Worm (Caenorhabditis elegans): ENCODE data around the gene F18H3.4.
A peak's percentile ranks its signal among the peaks of the same experiment; 100 is the strongest.

Gene F18H3.4

ce11 chrX:13539701-13540100 lies 10.8 kb downstream of the F18H3.4 start (continued):
- TF ChIP-seq nhr-28 (tag; optimal IDR thresholded peaks at IDR 0.05) (no peak), ets-5 (GFP tag; IDR thresholded peaks at IDR 0.05) (no peak), tbx-2 (tag; optimal IDR thresholded peaks at IDR 0.05) (peak; percentile 79), isw-1 (GFP tag; IDR thresholded peaks at IDR 0.05) (no peak), skn-1 (tag; optimal IDR thresholded peaks at IDR 0.05) (peak; percentile 68), nhr-20 (tag; optimal IDR thresholded peaks at IDR 0.05) (peak; percentile 96), rnt-1 (tag; optimal IDR thresholded peaks at IDR 0.05) (peak; percentile 4), nhr-237 (tag; optimal IDR thresholded peaks at IDR 0.05) (no peak), nhr-19 (GFP tag; conservative IDR thresholded peaks at IDR 0.05) (peak; percentile 91), tlp-1 (tag; optimal IDR thresholded peaks at IDR 0.05) (no peak), lin-39 (tag; optimal IDR thresholded peaks at IDR 0.05) (no peak), pag-3 (tag; optimal IDR thresholded peaks at IDR 0.05; ENCODE audit: borderline replicate concordance, insufficient read depth) (no peak), zip-4 (GFP tag; optimal IDR thresholded peaks at IDR 0.05) (no peak), lir-3 (tag; optimal IDR thresholded peaks at IDR 0.05; ENCODE audit: poor library complexity) (peak; percentile 48), fkh-4 (tag; optimal IDR thresholded peaks at IDR 0.05; ENCODE audit: borderline replicate concordance) (no peak), unc-86 (tag; optimal IDR thresholded peaks at IDR 0.05) (no peak), ceh-88 (GFP tag; IDR thresholded peaks at IDR 0.05) (0 out of 2 replicates have a peak, but pooled peaks have one; percentile 28), unc-130 (tag; optimal IDR thresholded peaks at IDR 0.05) (peak; percentile 6), hlh-4 (tag; optimal IDR thresholded peaks at IDR 0.05) (no peak), fkh-8 (tag; optimal IDR thresholded peaks at IDR 0.05) (no peak), lin-14 (GFP tag; optimal IDR thresholded peaks at IDR 0.05) (peak; percentile 87), nhr-11 (tag; optimal IDR thresholded peaks at IDR 0.05) (no peak), swsn-7 (tag; optimal IDR thresholded peaks at IDR 0.05) (peak; percentile 20), efl-3 (GFP tag; optimal IDR thresholded peaks at IDR 0.05) (peak; percentile 24), efl-1 (optimal IDR thresholded peaks at IDR 0.05) (peak in 1 of 2 experiments; percentile 5), efl-1 (GFP tag; optimal IDR thresholded peaks at IDR 0.05 in 1 of 2) (peak in 1 of 2 experiments; percentile 85), egl-13 (tag; optimal IDR thresholded peaks at IDR 0.05) (no peak), dpl-1 (GFP tag; optimal IDR thresholded peaks at IDR 0.05) (peak in 1 of 3 experiments; percentile 26), xbp-1 (tag; optimal IDR thresholded peaks at IDR 0.05) (peak; percentile 39), hpl-2 (GFP tag; optimal IDR thresholded peaks at IDR 0.05) (no peak), nhr-84 (tag; optimal IDR thresholded peaks at IDR 0.05) (no peak), ceh-8 (GFP tag; optimal IDR thresholded peaks at IDR 0.05) (no peak), mab-9 (GFP tag; IDR thresholded peaks at IDR 0.05) (no peak), blmp-1 (tag; optimal IDR thresholded peaks at IDR 0.05) (peak; percentile 83), sptf-1 (tag; optimal IDR thresholded peaks at IDR 0.05) (no peak), elt-2 (tag; optimal IDR thresholded peaks at IDR 0.05) (no peak), unc-98 (GFP tag; IDR thresholded peaks at IDR 0.05) (no peak), unc-30 (tag; optimal IDR thresholded peaks at IDR 0.05) (no peak), unc-62 (GFP tag; optimal IDR thresholded peaks at IDR 0.05) (no peak), mef-2 (tag; optimal IDR thresholded peaks at IDR 0.05) (no peak), nhr-76 (tag; optimal IDR thresholded peaks at IDR 0.05) (no peak), nhr-47 (tag; optimal IDR thresholded peaks at IDR 0.05) (peak; percentile 68), hlh-17 (GFP tag; optimal IDR thresholded peaks at IDR 0.05; ENCODE audit: borderline replicate concordance) (no peak), ztf-11 (tag; optimal IDR thresholded peaks at IDR 0.05) (no peak), lsy-2 (tag; optimal IDR thresholded peaks at IDR 0.05) (peak; percentile 43 to 67), C16A3.4 (tag; optimal IDR thresholded peaks at IDR 0.05) (peak; percentile 58), nhr-77 (tag; optimal IDR thresholded peaks at IDR 0.05) (no peak), nhr-90 (tag; optimal IDR thresholded peaks at IDR 0.05; ENCODE audit: poor library complexity) (peak; percentile 77), ama-1 (optimal IDR thresholded peaks at IDR 0.05) (no peak), mep-1 (tag; optimal IDR thresholded peaks at IDR 0.05) (peak; percentile 30)

Measured in whole organism, L1 larva.